Fruit fly (Drosophila melanogaster): ENCODE results near the gene CG33080.

The CG33080 gene

dm6 chrX:5664222-5664621 lies 53.4 kb downstream of the CG33080 start (continued):
- TF ChIP-seq crc (GFP tag; optimal IDR thresholded peaks at IDR 0.05) (no peak), YL-1 (GFP tag; optimal IDR thresholded peaks at IDR 0.05) (peak; percentile 29), Hmr (GFP tag; optimal IDR thresholded peaks at IDR 0.05) (peak; percentile 69), zf30C (GFP tag; optimal IDR thresholded peaks at IDR 0.05) (peak; percentile 23), HmgD (GFP tag; optimal IDR thresholded peaks at IDR 0.05) (no peak), Drgx (GFP tag; IDR thresholded peaks at IDR 0.05) (no peak), jumu (GFP tag; optimal IDR thresholded peaks at IDR 0.05) (no peak), Nf-YA (GFP tag; IDR thresholded peaks at IDR 0.05) (no peak), CG15269 (tag; optimal IDR thresholded peaks at IDR 0.05) (peak; percentile 32), CG13296 (GFP tag; optimal IDR thresholded peaks at IDR 0.05) (peak; percentile 74), Ets97D (GFP tag; optimal IDR thresholded peaks at IDR 0.05) (peak; percentile 73), Hr39 (optimal IDR thresholded peaks at IDR 0.05) (no peak), Med (GFP tag) (peak; percentile 56), Meics (GFP tag; optimal IDR thresholded peaks at IDR 0.05) (peak; percentile 44), CG7928 (GFP tag; optimal IDR thresholded peaks at IDR 0.05) (no peak), H2.0 (GFP tag; IDR thresholded peaks at IDR 0.05) (no peak), CG18011 (GFP tag; optimal IDR thresholded peaks at IDR 0.05) (no peak), CG8281 (tag; optimal IDR thresholded peaks at IDR 0.05) (no peak), ATbp (GFP tag; optimal IDR thresholded peaks at IDR 0.05) (peak; percentile 57), Trl (optimal IDR thresholded peaks at IDR 0.05) (peak in 1 of 2 experiments; percentile 61), Trl (GFP tag; optimal IDR thresholded peaks at IDR 0.05) (no peak), tgo (GFP tag; IDR thresholded peaks at IDR 0.05) (no peak), CG8290 (GFP tag; optimal IDR thresholded peaks at IDR 0.05) (no peak), CG8290 (tag; optimal IDR thresholded peaks at IDR 0.05) (peak in 1 of 2 experiments; percentile 53), CG9932 (GFP tag; IDR thresholded peaks at IDR 0.05) (no peak), otp (GFP tag; IDR thresholded peaks at IDR 0.05) (0 out of 3 replicates have a peak, but pooled peaks have one; percentile 27), Dfd (GFP tag; optimal IDR thresholded peaks at IDR 0.05) (no peak), chif (GFP tag; optimal IDR thresholded peaks at IDR 0.05) (no peak), CG17359 (tag; optimal IDR thresholded peaks at IDR 0.05) (peak; percentile 9), Hand (GFP tag; optimal IDR thresholded peaks at IDR 0.05) (peak; percentile 70), CG3281 (GFP tag; optimal IDR thresholded peaks at IDR 0.05) (peak; percentile 64), corto (GFP tag; optimal IDR thresholded peaks at IDR 0.05) (no peak), cwo (GFP tag; optimal IDR thresholded peaks at IDR 0.05) (no peak), CG6854 (GFP tag; optimal IDR thresholded peaks at IDR 0.05) (peak; percentile 56), Fer1 (GFP tag; optimal IDR thresholded peaks at IDR 0.05) (peak; percentile 82), CG10565 (GFP tag; optimal IDR thresholded peaks at IDR 0.05) (no peak), CTCF (GFP tag; optimal IDR thresholded peaks at IDR 0.05) (no peak), CG10543 (GFP tag; optimal IDR thresholded peaks at IDR 0.05) (peak; percentile 67), CG6254 (GFP tag; optimal IDR thresholded peaks at IDR 0.05) (peak; percentile 51), fd64A (GFP tag; optimal IDR thresholded peaks at IDR 0.05) (peak; percentile 1), bbx (GFP tag; IDR thresholded peaks at IDR 0.05; ENCODE audit: partially characterized antibody) (no peak), Side (GFP tag; optimal IDR thresholded peaks at IDR 0.05) (no peak), Gsc (GFP tag; IDR thresholded peaks at IDR 0.05) (no peak), CG4730 (GFP tag; IDR thresholded peaks at IDR 0.05) (no peak)

- no peak for TF ChIP-seq Meics (GFP tag; optimal IDR thresholded peaks at IDR 0.05)
- TF ChIP-seq CG18476 (GFP tag; optimal IDR thresholded peaks at IDR 0.05): no peak
- TF ChIP-seq nerfin-1 (tag; optimal IDR thresholded peaks at IDR 0.05): peak; percentile 75
- peak; percentile 48 to 72 for TF ChIP-seq Trl (optimal IDR thresholded peaks at IDR 0.05)
- no peak for TF ChIP-seq Trl (GFP tag; optimal IDR thresholded peaks at IDR 0.05)
- TF ChIP-seq CG2875 (GFP tag; optimal IDR thresholded peaks at IDR 0.05): no peak
- no peak for TF ChIP-seq dpn (GFP tag; optimal IDR thresholded peaks at IDR 0.05)
- no peak for TF ChIP-seq CG4404 (GFP tag; IDR thresholded peaks at IDR 0.05)
- peak; percentile 43 for TF ChIP-seq CG17385 (GFP tag; optimal IDR thresholded peaks at IDR 0.05)
- TF ChIP-seq sqz (GFP tag; optimal IDR thresholded peaks at IDR 0.05): no peak
- TF ChIP-seq bbx (GFP tag; IDR thresholded peaks at IDR 0.05; ENCODE audit: partially characterized antibody): 0 out of 2 replicates have a peak, but pooled peaks have one; percentile 32
- TF ChIP-seq sd (tag; optimal IDR thresholded peaks at IDR 0.05): peak; percentile 6
- no peak for TF ChIP-seq Deaf1 (tag; optimal IDR thresholded peaks at IDR 0.05)
- TF ChIP-seq crol (GFP tag; IDR thresholded peaks at IDR 0.05): no peak
- TF ChIP-seq Dfd (GFP tag; optimal IDR thresholded peaks at IDR 0.05): no peak
- no peak for TF ChIP-seq Gsc (GFP tag; IDR thresholded peaks at IDR 0.05)
These were observed 54.8 kb downstream of the CG33080 start, which contains the start of gene OtopLc for dm6 chrX:5662761-5663160. TSS of gene OtopLc (minus strand) at chrX:5662861.

All from whole organism, embryonic.